Worm (Caenorhabditis elegans): Measurements from ENCODE around the gene max-1.

Gene max-1

DNA sequence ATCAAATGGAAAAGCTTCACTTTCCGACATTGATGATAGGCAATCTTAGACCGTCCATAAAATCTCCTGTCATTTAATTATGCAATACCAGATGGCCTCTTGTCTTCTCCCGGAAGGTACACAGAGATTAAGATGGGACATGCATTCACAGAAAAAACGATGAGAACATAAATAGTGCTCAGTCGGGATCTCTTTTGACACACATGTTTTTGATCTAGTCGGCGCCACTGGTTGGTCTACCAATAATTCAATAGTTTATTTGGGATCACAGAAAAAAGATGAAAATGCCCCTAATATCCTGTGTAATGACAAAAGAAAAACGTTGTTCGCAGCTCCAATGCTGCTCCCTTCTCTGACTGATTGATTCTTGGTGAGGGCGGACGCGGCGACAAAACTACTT, 41.0 kb upstream of the max-1 start:
- TF ChIP-seq die-1 (tag; optimal IDR thresholded peaks at IDR 0.05) (no peak), attf-5 (GFP tag; optimal IDR thresholded peaks at IDR 0.05) (no peak), T26A5.8 (tag; optimal IDR thresholded peaks at IDR 0.05) (no peak), hlh-26 (GFP tag; conservative IDR thresholded peaks at IDR 0.05) (no peak), somi-1 (GFP tag; optimal IDR thresholded peaks at IDR 0.05) (no peak), F57C9.4 (tag; optimal IDR thresholded peaks at IDR 0.05) (no peak), ceh-40 (GFP tag; IDR thresholded peaks at IDR 0.05) (no peak), madf-6 (GFP tag; IDR thresholded peaks at IDR 0.05) (no peak), B0261.1 (tag; optimal IDR thresholded peaks at IDR 0.05) (no peak), F39B2.1 (GFP tag; IDR thresholded peaks at IDR 0.05) (no peak), tbx-9 (tag; optimal IDR thresholded peaks at IDR 0.05; ENCODE audit: borderline replicate concordance) (no peak), ceh-79 (tag; optimal IDR thresholded peaks at IDR 0.05) (no peak), hmg-20 (GFP tag; IDR thresholded peaks at IDR 0.05) (no peak)

DNA sequence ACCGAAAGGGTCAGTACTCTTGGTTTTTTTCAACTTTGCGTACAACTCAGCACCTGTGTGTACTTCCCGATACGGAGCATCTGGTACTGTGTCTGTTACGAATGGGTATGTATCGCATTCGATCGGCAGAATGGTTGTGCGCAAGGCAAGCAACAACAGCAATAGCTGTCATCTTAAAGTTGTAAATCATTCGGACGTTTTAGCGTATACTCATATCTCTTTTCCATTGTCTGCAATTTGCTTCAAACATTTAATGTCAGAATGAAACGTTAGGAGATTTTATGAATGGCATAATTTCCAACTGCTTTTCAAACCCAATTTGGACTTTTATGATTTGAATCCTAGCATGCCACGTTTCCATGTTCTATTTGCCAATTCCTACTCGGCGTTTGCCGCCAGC, 37.1 kb upstream of the max-1 start:
- TF ChIP-seq B0019.2 (GFP tag; conservative IDR thresholded peaks at IDR 0.05): no peak
- TF ChIP-seq F23B12.7 (tag; optimal IDR thresholded peaks at IDR 0.05; ENCODE audit: insufficient read depth): no peak
- TF ChIP-seq madf-3 (GFP tag; IDR thresholded peaks at IDR 0.05): no peak
- no peak for TF ChIP-seq ztf-18 (tag; optimal IDR thresholded peaks at IDR 0.05)
- no peak for TF ChIP-seq rpc-1 (optimal IDR thresholded peaks at IDR 0.05)
- no peak for TF ChIP-seq rpc-1 (tag; optimal IDR thresholded peaks at IDR 0.05)
- no peak for TF ChIP-seq athp-1 (tag; optimal IDR thresholded peaks at IDR 0.05)
- no peak for TF ChIP-seq hlh-26 (GFP tag; conservative IDR thresholded peaks at IDR 0.05)
- TF ChIP-seq lin-40 (tag; optimal IDR thresholded peaks at IDR 0.05): no peak
- TF ChIP-seq dox-1 (GFP tag; IDR thresholded peaks at IDR 0.05): no peak

DNA sequence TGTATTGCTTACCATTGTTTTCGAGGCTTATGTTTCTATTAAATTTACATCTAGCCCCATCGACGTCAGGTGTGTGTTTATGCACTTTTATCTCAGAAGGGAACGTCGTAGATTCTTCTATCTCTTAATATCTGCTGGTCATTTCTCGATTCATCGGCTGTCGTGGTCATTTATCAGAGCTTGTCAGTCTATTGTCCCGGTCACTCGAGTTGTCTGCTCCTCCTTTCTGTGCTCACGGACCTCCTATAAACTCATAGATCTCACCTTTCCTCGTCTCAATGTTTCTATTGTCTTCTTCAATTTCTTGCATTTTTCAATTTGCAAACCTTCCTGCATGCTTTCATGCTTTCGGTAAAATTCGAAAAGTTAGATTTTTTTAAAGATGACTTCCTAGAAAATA, 34.2 kb upstream of the max-1 start:
- TF ChIP-seq F57C9.4 (tag; optimal IDR thresholded peaks at IDR 0.05) (no peak), ztf-22 (GFP tag; optimal IDR thresholded peaks at IDR 0.05) (no peak), ama-1 (optimal IDR thresholded peaks at IDR 0.05) (no peak), ama-1 (GFP tag; optimal IDR thresholded peaks at IDR 0.05) (no peak), mel-28 (tag; optimal IDR thresholded peaks at IDR 0.05; ENCODE audit: borderline replicate concordance) (no peak), snpc-4 (GFP tag; optimal IDR thresholded peaks at IDR 0.05) (no peak), snpc-4 (tag; optimal IDR thresholded peaks at IDR 0.05) (no peak), zim-3 (tag; optimal IDR thresholded peaks at IDR 0.05) (no peak), attf-3 (GFP tag; conservative IDR thresholded peaks at IDR 0.05) (no peak), him-1 (tag; optimal IDR thresholded peaks at IDR 0.05) (no peak), lin-35 (GFP tag; optimal IDR thresholded peaks at IDR 0.05) (no peak), aptf-2 (GFP tag; conservative IDR thresholded peaks at IDR 0.05) (no peak), F33H1.4 (GFP tag; IDR thresholded peaks at IDR 0.05) (no peak), T26A5.8 (tag; optimal IDR thresholded peaks at IDR 0.05) (no peak), B0019.2 (GFP tag; conservative IDR thresholded peaks at IDR 0.05) (no peak), hmg-20 (GFP tag; IDR thresholded peaks at IDR 0.05) (no peak), tlf-1 (GFP tag; optimal IDR thresholded peaks at IDR 0.05) (no peak), F10E7.11 (tag; optimal IDR thresholded peaks at IDR 0.05) (no peak), efl-1 (GFP tag; optimal IDR thresholded peaks at IDR 0.05) (no peak), F39B2.1 (GFP tag; IDR thresholded peaks at IDR 0.05) (no peak), ceh-27 (GFP tag; optimal IDR thresholded peaks at IDR 0.05) (no peak)

All from whole organism, young adult.